Fruit fly (Drosophila melanogaster) whole organism, adult: ENCODE measurements around the gene CG32461.

Experiments
- CG11617 ChIP-seq: fragments of 200-800 bp; sonication (Bioruptor generic); optimal IDR thresholded peaks from 2 replicates; lab custom pipeline; 2017; ENCODE audit warnings: mild to moderate bottlenecking, missing biosample characterization, missing genetic modification reagents, missing genetic modification characterization
- CG12768 ChIP-seq: fragments of 200-800 bp; sonication (Bioruptor generic); optimal IDR thresholded peaks from 2 replicates; lab custom pipeline; 2017; ENCODE audit warnings: missing biosample characterization, missing genetic modification characterization, mild to moderate bottlenecking, moderate library complexity, missing genetic modification reagents
- CG14711 ChIP-seq: fragments of 200-800 bp; sonication (Bioruptor generic); optimal IDR thresholded peaks from 2 replicates; lab custom pipeline; 2018; ENCODE audit warnings: missing biosample characterization, mild to moderate bottlenecking, missing genetic modification characterization, moderate library complexity
- CG1620 ChIP-seq: fragments of 200-800 bp; sonication (Bioruptor generic); optimal IDR thresholded peaks from 2 replicates; lab custom pipeline; 2016; ENCODE audit warnings: missing biosample characterization, missing genetic modification characterization
- CG33017 ChIP-seq: fragments of 200-800 bp; sonication (Bioruptor generic); optimal IDR thresholded peaks from 2 replicates; lab custom pipeline; 2018; ENCODE audit warnings: missing biosample characterization, mild to moderate bottlenecking, missing genetic modification characterization, moderate library complexity
- CG5204 ChIP-seq: fragments of 200-800 bp; sonication (Bioruptor generic); optimal IDR thresholded peaks from 2 replicates; lab custom pipeline; 2016; ENCODE audit warnings: missing biosample characterization, missing genetic modification characterization
- CG7045 ChIP-seq: fragments of 200-800 bp; sonication (Bioruptor generic); optimal IDR thresholded peaks from 2 replicates; lab custom pipeline; 2017; ENCODE audit warnings: missing biosample characterization, mild to moderate bottlenecking, missing genetic modification characterization
- CG7101 ChIP-seq: fragments of 200-800 bp; sonication (Bioruptor generic); optimal IDR thresholded peaks from 2 replicates; lab custom pipeline; 2018; ENCODE audit warnings: missing biosample characterization, mild to moderate bottlenecking, missing genetic modification characterization, moderate library complexity
- Clk ChIP-seq: fragments of 200-800 bp; sonication (Bioruptor generic); optimal IDR thresholded peaks from 2 replicates; lab custom pipeline; 2017; ENCODE audit warnings: missing biosample characterization, missing genetic modification characterization
- Crg-1 ChIP-seq: fragments of 200-800 bp; sonication (Bioruptor generic); optimal IDR thresholded peaks from 2 replicates; lab custom pipeline; 2016; ENCODE audit warnings: missing biosample characterization, missing genetic modification characterization
- Hr96 ChIP-seq: fragments of 200-800 bp; sonication (Bioruptor generic); optimal IDR thresholded peaks from 2 replicates; lab custom pipeline; 2016; ENCODE audit warnings: missing biosample characterization, missing genetic modification characterization
- Mnt ChIP-seq: fragments of 200-800 bp; sonication (Bioruptor generic); optimal IDR thresholded peaks from 2 replicates; lab custom pipeline; 2016; ENCODE audit warnings: missing biosample characterization, mild to moderate bottlenecking, missing genetic modification characterization
- bab1 ChIP-seq: fragments of 200-800 bp; sonication (Bioruptor generic); optimal IDR thresholded peaks from 3 replicates; lab custom pipeline; 2019; ENCODE audit warnings: missing biosample characterization, mild to moderate bottlenecking, missing genetic modification characterization, moderate library complexity
- cic ChIP-seq: fragments of 200-800 bp; sonication (Bioruptor generic); optimal IDR thresholded peaks from 2 replicates; lab custom pipeline; 2017; ENCODE audit warnings: missing biosample characterization, mild to moderate bottlenecking, missing genetic modification characterization, moderate library complexity
- cnc ChIP-seq, 2 experiments: fragments of >200 bp; optimal IDR thresholded peaks; 2 replicates each; lab custom pipeline; 2017
- kay ChIP-seq: fragments of 200-800 bp; sonication (Bioruptor generic); peaks from one replicate; lab custom pipeline; 2016; ENCODE audit warnings: missing biosample characterization, missing genetic modification characterization, borderline replicate concordance
- ovo ChIP-seq: fragments of 200-800 bp; sonication (Bioruptor generic); optimal IDR thresholded peaks from 2 replicates; lab custom pipeline; 2016; ENCODE audit warnings: missing biosample characterization, missing genetic modification characterization
- pad ChIP-seq: fragments of 200-800 bp; sonication (Bioruptor generic); optimal IDR thresholded peaks from 3 replicates; lab custom pipeline; 2017; ENCODE audit warnings: missing biosample characterization, missing genetic modification characterization, mild to moderate bottlenecking, moderate library complexity, missing genetic modification reagents
- tj ChIP-seq: fragments of 200-800 bp; sonication (Bioruptor generic); optimal IDR thresholded peaks from 3 replicates; lab custom pipeline; 2017; ENCODE audit warnings: missing biosample characterization, mild to moderate bottlenecking, missing genetic modification characterization, moderate library complexity
- toe ChIP-seq: fragments of 200-800 bp; sonication (Bioruptor generic); optimal IDR thresholded peaks from 2 replicates; lab custom pipeline; 2016; ENCODE audit warnings: missing biosample characterization, missing genetic modification characterization

Gene CG32461

DNA sequence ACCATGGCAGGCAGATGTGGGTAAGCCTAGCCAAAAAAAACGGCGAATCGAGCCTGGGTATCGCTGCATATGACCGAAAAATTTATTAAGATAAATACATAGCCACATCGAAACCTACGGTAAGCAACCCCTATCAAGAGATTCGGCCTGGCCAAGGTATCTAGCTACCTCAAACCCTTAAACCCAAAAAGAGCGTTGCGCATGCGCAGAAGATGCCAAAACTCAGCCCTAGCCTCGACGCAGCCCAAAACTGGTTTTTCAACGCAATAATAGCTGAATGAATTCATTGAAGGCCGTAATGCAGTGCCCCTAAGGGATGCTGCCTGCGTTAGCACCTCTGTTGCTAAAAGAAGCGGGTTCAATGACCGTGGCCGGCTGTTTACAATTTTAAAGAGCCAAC is 2.4 kb downstream of the CG32461 start:
- no peak for TF ChIP-seq Clk (GFP tag; lab: Kevin White, UChicago)
- no peak for TF ChIP-seq cnc (optimal IDR thresholded peaks at IDR 0.05; lab: Kevin White, UChicago)
- no peak for TF ChIP-seq CG7101
- TF ChIP-seq CG1620 = no peak
- no peak for TF ChIP-seq Hr96
- TF ChIP-seq CG11617 = no peak
- TF ChIP-seq CG5204 (GFP tag; lab: Kevin White, UChicago) = no peak
- TF ChIP-seq cic = no peak
- TF ChIP-seq CG33017 (tag; lab: Kevin White, UChicago) = no peak
- TF ChIP-seq kay (GFP tag; lab: Kevin White, UChicago) = no peak
- TF ChIP-seq toe = no peak

DNA sequence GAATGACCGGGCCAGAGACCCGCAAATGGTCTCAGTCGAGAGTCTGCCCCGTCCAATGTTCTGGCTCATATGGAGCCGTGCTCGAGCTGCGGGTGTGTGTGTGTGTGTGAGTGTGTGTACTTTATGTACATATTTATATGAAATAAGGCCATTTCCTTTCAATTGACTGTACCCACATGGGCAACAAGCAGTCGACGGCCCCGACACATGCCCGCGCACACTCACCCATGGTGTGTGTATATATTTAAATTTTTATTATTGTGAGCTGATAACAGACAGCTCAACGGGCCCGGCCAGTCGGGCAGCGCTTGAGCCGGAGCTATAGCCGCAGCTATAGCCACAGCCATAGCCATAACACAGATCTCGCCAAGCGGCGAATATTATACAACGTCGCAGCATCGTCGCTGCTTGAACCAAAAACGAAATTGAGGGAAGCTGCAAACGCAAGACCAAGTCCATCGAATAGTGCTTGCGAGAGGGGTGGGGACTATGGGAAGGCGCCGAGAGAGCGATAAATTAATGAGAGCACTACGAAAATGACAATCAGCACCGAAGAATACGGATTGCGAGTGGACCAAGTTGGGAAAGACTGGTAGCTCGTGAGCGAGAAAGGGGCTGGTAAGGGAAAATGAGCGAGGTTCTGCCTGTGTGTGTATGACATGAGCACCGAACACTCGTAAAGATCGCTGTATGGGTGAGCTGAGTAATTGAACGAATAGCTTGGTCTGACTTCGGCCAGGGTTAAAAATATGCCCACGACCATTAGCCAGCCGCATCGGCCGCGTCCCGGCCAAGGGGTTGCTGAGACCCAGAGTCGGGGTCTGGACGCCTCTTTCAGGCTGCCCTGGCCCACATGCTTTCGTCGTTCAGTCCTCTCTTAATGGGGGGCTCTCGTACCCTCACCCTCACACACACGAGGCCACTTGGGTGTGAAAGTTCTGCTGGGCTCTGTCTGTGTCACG is 6.8 kb downstream of the CG32461 start:
- TF ChIP-seq CG12768 (GFP tag; lab: Kevin White, UChicago) (peak; percentile 87), toe (no peak), CG11617 (no peak)

DNA sequence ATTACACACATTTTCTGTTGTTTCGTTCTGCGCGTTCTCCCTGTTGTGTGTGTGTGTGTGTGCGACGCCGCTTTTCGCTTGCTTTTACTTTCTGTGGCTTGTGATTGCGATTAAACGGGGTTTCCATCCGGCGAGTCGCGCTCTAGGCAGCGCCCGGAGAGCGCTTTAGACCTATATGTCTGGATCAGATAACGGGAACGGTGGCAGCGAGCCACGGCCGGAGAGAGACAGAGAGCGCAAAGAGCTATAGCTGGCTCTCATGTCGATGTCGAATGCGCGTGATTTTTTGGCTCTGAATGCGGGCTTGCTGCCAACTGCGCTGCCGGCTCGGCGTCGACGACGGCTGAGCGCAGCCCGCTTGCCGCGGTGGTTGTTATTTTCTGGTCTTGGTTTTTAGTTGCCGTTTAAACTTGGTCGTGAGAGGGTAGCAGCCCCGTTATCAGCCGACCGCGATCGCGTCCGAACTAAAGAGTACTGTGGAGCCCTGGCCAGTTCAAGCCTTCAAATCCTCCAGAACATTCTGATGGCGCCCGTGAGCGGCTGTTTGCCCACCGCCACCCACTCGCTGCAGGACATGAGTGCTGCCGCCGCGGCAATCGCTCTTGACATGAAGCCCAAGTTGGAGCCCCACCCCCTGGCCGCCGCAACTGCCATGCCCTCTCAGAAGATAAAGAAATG is 9.7 kb downstream of the CG32461 start, which contains the start of gene Mes2:
Mes2 (plus strand) TSS at position 394 of the 678 bp plus-strand sequence.
- TF ChIP-seq kay (GFP tag; lab: Kevin White, UChicago) (peak; percentile 34), ovo (GFP tag; lab: Kevin White, UChicago) (peak; percentile 72), Hr96 (no peak), CG7045 (GFP tag; lab: Kevin White, UChicago) (no peak), pad (GFP tag; lab: Kevin White, UChicago) (peak; percentile 29), CG12768 (GFP tag; lab: Kevin White, UChicago) (peak; percentile 92), tj (GFP tag; lab: Kevin White, UChicago) (peak; percentile 82)

DNA sequence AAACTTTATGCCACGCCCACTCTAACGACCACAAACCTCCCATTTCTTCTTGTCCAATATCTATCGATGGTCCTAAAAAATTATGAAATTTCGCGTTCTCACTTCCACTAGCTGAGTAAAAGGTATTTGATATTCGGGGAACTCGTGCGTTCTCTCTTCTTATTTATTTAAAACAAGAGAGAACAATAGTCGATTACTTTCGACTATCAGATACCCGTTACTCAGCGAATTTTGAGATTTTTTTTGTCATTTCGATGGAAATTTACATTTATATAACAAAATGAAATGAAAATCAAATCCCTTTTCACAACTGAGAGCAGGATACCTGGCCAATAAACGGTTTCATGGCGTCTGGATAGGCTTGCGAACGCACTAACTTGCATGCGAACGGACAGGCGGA is 10.6 kb downstream of the CG32461 start:
- no peak for TF ChIP-seq tj (GFP tag; lab: Kevin White, UChicago)
- no peak for TF ChIP-seq kay (GFP tag; lab: Kevin White, UChicago)
- no peak for TF ChIP-seq CG11617
- no peak for TF ChIP-seq bab1
- no peak for TF ChIP-seq Clk (GFP tag; lab: Kevin White, UChicago)
- TF ChIP-seq Hr96 = no peak
- TF ChIP-seq CG7101 = no peak
- no peak for TF ChIP-seq Mnt (GFP tag; lab: Kevin White, UChicago)

DNA sequence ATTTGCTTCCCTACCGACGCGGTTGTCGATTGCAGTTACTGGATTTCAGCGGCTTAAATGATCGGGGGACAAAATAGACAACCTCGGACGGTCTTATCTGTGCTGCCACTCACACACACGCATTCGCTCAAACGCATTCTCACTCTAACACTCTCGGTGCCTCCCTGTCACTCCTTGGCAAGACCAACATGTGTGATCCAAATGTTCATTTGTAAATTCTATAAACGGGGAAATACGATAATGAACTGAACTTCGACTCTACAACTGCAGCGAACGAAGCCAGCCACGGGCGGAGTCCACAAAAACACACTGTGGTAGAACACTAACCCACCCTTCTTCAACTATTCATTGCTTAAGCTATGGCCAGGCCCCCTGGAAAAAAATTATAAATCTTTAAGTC is 11.6 kb downstream of the CG32461 start:
- TF ChIP-seq CG12768 (GFP tag; lab: Kevin White, UChicago) (peak; percentile 11), Mnt (GFP tag; lab: Kevin White, UChicago) (no peak), CG7045 (GFP tag; lab: Kevin White, UChicago) (no peak), toe (no peak), CG33017 (tag; lab: Kevin White, UChicago) (no peak), CG7101 (no peak)

DNA sequence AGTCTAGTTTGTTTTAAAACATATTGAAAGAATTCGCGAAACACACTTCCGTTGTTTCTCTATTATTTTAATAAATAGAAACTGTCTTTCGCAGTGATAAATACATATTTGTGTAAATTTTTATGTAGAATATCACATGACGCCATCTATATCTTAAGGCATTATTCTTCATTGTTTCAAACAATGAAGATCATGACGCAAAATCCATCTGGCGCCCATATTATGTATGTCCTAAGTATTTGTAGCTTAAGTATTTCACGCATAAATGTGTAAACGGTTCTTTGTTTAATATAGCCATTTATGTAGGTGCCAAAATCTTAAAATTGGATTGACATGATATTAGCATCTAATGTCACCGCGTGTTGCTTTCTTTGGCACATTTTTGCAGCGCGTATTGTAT is 14.9 kb downstream of the CG32461 start:
- no peak for TF ChIP-seq CG12768 (GFP tag; lab: Kevin White, UChicago)
- no peak for TF ChIP-seq CG33017 (tag; lab: Kevin White, UChicago)
- TF ChIP-seq Hr96 = no peak
- TF ChIP-seq cnc (optimal IDR thresholded peaks at IDR 0.05; lab: Kevin White, UChicago) = no peak
- TF ChIP-seq toe = no peak
- no peak for TF ChIP-seq CG14711 (tag; lab: Kevin White, UChicago)
- TF ChIP-seq tj (GFP tag; lab: Kevin White, UChicago) = no peak
- no peak for TF ChIP-seq pad (GFP tag; lab: Kevin White, UChicago)
- no peak for TF ChIP-seq cic
- TF ChIP-seq Crg-1 (GFP tag; lab: Kevin White, UChicago) = no peak

DNA sequence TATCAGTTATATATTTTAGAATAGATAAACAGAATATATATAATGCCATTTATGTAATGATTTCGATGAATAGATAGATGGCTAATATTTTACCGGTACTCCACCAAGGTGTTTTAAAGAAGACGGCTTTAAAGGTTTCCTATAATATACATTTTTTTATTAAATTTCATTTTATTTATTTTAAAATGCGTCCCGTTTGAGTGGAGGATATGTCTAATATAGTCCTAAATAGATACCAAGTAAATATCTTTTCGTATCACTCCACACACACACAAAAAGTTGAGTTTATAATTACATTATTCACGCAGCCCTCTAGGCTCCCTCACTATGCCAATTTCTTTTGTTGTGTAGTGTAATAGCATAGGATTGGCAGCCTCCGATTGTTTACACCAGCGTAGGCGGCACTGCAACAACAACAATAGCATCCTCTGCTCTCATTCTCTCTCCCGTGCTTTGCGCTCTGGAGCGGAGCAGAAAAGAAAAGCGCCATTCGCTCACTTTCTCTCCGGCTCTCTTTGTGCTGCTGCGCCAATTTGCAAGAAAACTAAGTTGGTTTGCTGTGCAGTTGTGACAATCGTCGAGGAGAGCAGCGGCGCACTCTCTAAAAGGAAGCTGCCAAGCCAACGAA is 45.1 kb downstream of the CG32461 start, which contains the start of gene CG12768:
CG12768 (plus strand) TSS at position 578 of the 628 bp plus-strand sequence.
- TF ChIP-seq CG33017 (tag; lab: Kevin White, UChicago) (no peak), cnc (optimal IDR thresholded peaks at IDR 0.05; lab: Kevin White, UChicago) (no peak), bab1 (no peak), kay (GFP tag; lab: Kevin White, UChicago) (no peak), tj (GFP tag; lab: Kevin White, UChicago) (no peak), CG7101 (no peak), CG7045 (GFP tag; lab: Kevin White, UChicago) (no peak), pad (GFP tag; lab: Kevin White, UChicago) (no peak), ovo (GFP tag; lab: Kevin White, UChicago) (no peak), Hr96 (no peak)
